Fruit fly (Drosophila melanogaster) whole organism, embryonic: ENCODE data around the gene brat.
A peak's percentile ranks its signal among the peaks of the same experiment; 100 is the strongest.

Experiments
- Adf1 ChIP-seq: fragments of 200-800 bp; sonication (Bioruptor generic); IDR thresholded peaks from 2 replicates; pipeline ENCODE4 v1.3.6; 2022; ENCODE audit warnings: missing biosample characterization, missing genetic modification characterization
- BEAF-32 ChIP-seq: fragments of 200-800 bp; sonication (Bioruptor generic); optimal IDR thresholded peaks from 3 replicates; lab custom pipeline; 2017; ENCODE audit warnings: missing biosample characterization, missing genetic modification characterization, mild to moderate bottlenecking, moderate library complexity, missing genetic modification reagents
- Bdp1 ChIP-seq: fragments of 200-800 bp; sonication (Bioruptor generic); optimal IDR thresholded peaks from 3 replicates; lab custom pipeline; 2016; ENCODE audit warnings: missing biosample characterization, missing genetic modification characterization
- CG10209 ChIP-seq: fragments of 200-800 bp; sonication (Bioruptor generic); optimal IDR thresholded peaks from 3 replicates; lab custom pipeline; 2017; ENCODE audit warnings: missing biosample characterization, mild to moderate bottlenecking, missing genetic modification characterization, missing genetic modification reagents
- CG10462 ChIP-seq: fragments of 200-800 bp; sonication (Bioruptor generic); optimal IDR thresholded peaks from 2 replicates; lab custom pipeline; 2016; ENCODE audit warnings: missing biosample characterization, missing genetic modification characterization
- CG11085 ChIP-seq: fragments of 200-800 bp; sonication (Bioruptor generic); IDR thresholded peaks from 2 replicates; pipeline ENCODE4 v1.3.6; 2022; ENCODE audit warnings: missing biosample characterization, missing genetic modification characterization
- CG11093 ChIP-seq: fragments of 200-800 bp; sonication (Bioruptor generic); IDR thresholded peaks from 3 replicates; pipeline ENCODE4 v1.3.6; 2022; ENCODE audit warnings: missing biosample characterization, missing genetic modification characterization
- CG11560 ChIP-seq: fragments of 200-800 bp; sonication (Bioruptor generic); IDR thresholded peaks from 3 replicates; pipeline ENCODE4 v1.3.6; 2022; ENCODE audit warnings: missing biosample characterization, missing genetic modification characterization
- CG12769 ChIP-seq: fragments of 200-800 bp; sonication (Bioruptor generic); optimal IDR thresholded peaks from 2 replicates; lab custom pipeline; 2019; ENCODE audit warnings: missing biosample characterization, mild to moderate bottlenecking, missing genetic modification characterization, moderate library complexity
- CG13287 ChIP-seq: fragments of 200-800 bp; sonication (Bioruptor generic); IDR thresholded peaks from 2 replicates; pipeline ENCODE4 v1.3.6; 2022; ENCODE audit warnings: missing biosample characterization, missing genetic modification characterization; ENCODE audit not compliant: partially characterized antibody
- CG16779 ChIP-seq: fragments of 200-800 bp; sonication (Bioruptor generic); IDR thresholded peaks from 2 replicates; pipeline ENCODE4 v1.3.6; 2022; ENCODE audit warnings: missing biosample characterization, missing genetic modification characterization
- CG17361 ChIP-seq: fragments of 200-800 bp; sonication (Bioruptor generic); IDR thresholded peaks from 3 replicates; pipeline ENCODE4 v1.3.6; 2022; ENCODE audit warnings: missing biosample characterization, missing genetic modification characterization
- CG1792 ChIP-seq: fragments of 200-800 bp; sonication (Bioruptor generic); optimal IDR thresholded peaks from 2 replicates; lab custom pipeline; 2016; ENCODE audit warnings: missing biosample characterization, missing genetic modification characterization
- CG2129 ChIP-seq: fragments of 200-800 bp; sonication (Bioruptor generic); IDR thresholded peaks from 2 replicates; pipeline ENCODE4 v1.3.6; 2022; ENCODE audit warnings: missing biosample characterization, missing genetic modification characterization; ENCODE audit not compliant: partially characterized antibody
- CG2712 ChIP-seq: fragments of 200-800 bp; optimal IDR thresholded peaks from 3 replicates; lab custom pipeline; 2019; ENCODE audit warnings: missing biosample characterization, mild to moderate bottlenecking, missing genetic modification characterization, moderate library complexity
- CG4820 ChIP-seq: fragments of 200-800 bp; sonication (Bioruptor generic); optimal IDR thresholded peaks from 3 replicates; lab custom pipeline; 2016; ENCODE audit warnings: missing biosample characterization, missing genetic modification characterization
- CG6175 ChIP-seq: fragments of 200-800 bp; sonication (Bioruptor generic); IDR thresholded peaks from 3 replicates; pipeline ENCODE4 v1.3.6; 2022; ENCODE audit warnings: missing biosample characterization, missing genetic modification characterization
- CG6765 ChIP-seq: fragments of 200-800 bp; sonication (Bioruptor generic); optimal IDR thresholded peaks from 3 replicates; lab custom pipeline; 2017; ENCODE audit warnings: missing biosample characterization, mild to moderate bottlenecking, missing genetic modification characterization
- CG6791 ChIP-seq: fragments of 200-800 bp; sonication (Bioruptor generic); IDR thresholded peaks from 3 replicates; pipeline ENCODE4 v1.3.6; 2022; ENCODE audit warnings: missing biosample characterization, missing genetic modification characterization; ENCODE audit not compliant: partially characterized antibody
- CG7271 ChIP-seq: fragments of 200-800 bp; sonication (Bioruptor generic); optimal IDR thresholded peaks from 2 replicates; lab custom pipeline; 2018; ENCODE audit warnings: missing biosample characterization, mild to moderate bottlenecking, missing genetic modification characterization, moderate library complexity
- CG7745 ChIP-seq: fragments of 200-800 bp; sonication (Bioruptor generic); optimal IDR thresholded peaks from 2 replicates; lab custom pipeline; 2018; ENCODE audit warnings: missing biosample characterization, mild to moderate bottlenecking, missing genetic modification characterization, moderate library complexity
- CG9215 ChIP-seq: fragments of 200-800 bp; sonication (Bioruptor generic); IDR thresholded peaks from 2 replicates; pipeline ENCODE4 v1.3.6; 2022; ENCODE audit warnings: missing biosample characterization, missing genetic modification characterization
- Dp ChIP-seq: fragments of 200-800 bp; sonication (Bioruptor generic); optimal IDR thresholded peaks from 2 replicates; lab custom pipeline; 2018; ENCODE audit warnings: missing biosample characterization, mild to moderate bottlenecking, missing genetic modification characterization, moderate library complexity
- Drgx ChIP-seq: fragments of 200-800 bp; sonication (Bioruptor generic); IDR thresholded peaks from 2 replicates; pipeline ENCODE4 v1.3.6; 2022; ENCODE audit warnings: missing biosample characterization, missing genetic modification characterization
- E2f1 ChIP-seq: fragments of 200-800 bp; sonication (Bioruptor generic); IDR thresholded peaks from 2 replicates; pipeline ENCODE4 v1.3.6; 2022; ENCODE audit warnings: missing biosample characterization, missing genetic modification characterization
- Ets97D ChIP-seq: fragments of 200-800 bp; sonication (Bioruptor generic); optimal IDR thresholded peaks from 3 replicates; lab custom pipeline; 2016; ENCODE audit warnings: missing biosample characterization, missing genetic modification characterization
- Jarid2 ChIP-seq: fragments of 200-800 bp; sonication (Bioruptor generic); optimal IDR thresholded peaks from 3 replicates; lab custom pipeline; 2017; ENCODE audit warnings: mild to moderate bottlenecking, missing biosample characterization, missing genetic modification reagents, missing genetic modification characterization
- Kr ChIP-seq: fragments of 200-800 bp; sonication (Bioruptor generic); optimal IDR thresholded peaks from 2 replicates; lab custom pipeline; 2017; ENCODE audit warnings: missing biosample characterization, mild to moderate bottlenecking, missing genetic modification characterization
- Nf-YB ChIP-seq: fragments of 200-800 bp; sonication (Bioruptor generic); optimal IDR thresholded peaks from 3 replicates; lab custom pipeline; 2019; ENCODE audit warnings: missing biosample characterization, mild to moderate bottlenecking, missing genetic modification characterization, moderate library complexity
- Nf-YC ChIP-seq: fragments of 200-800 bp; optimal IDR thresholded peaks from 3 replicates; lab custom pipeline; 2019; ENCODE audit warnings: missing biosample characterization, mild to moderate bottlenecking, missing genetic modification characterization, moderate library complexity
- Ravus ChIP-seq: fragments of 200-800 bp; sonication (Bioruptor generic); IDR thresholded peaks from 2 replicates; pipeline ENCODE4 v1.3.6; 2022; ENCODE audit warnings: missing biosample characterization, missing genetic modification characterization
- Taf1 ChIP-seq: fragments of 200-800 bp; sonication (Bioruptor generic); IDR thresholded peaks from 2 replicates; pipeline ENCODE4 v1.3.6; 2022; ENCODE audit warnings: missing biosample characterization, missing genetic modification characterization
- aop ChIP-seq: fragments of 200-800 bp; sonication (Bioruptor generic); IDR thresholded peaks from 2 replicates; pipeline ENCODE4 v1.3.6; 2022; ENCODE audit warnings: missing biosample characterization, missing genetic modification characterization
- bcd ChIP-seq: fragments of 200-800 bp; sonication (Bioruptor generic); optimal IDR thresholded peaks from 2 replicates; lab custom pipeline; 2017; ENCODE audit warnings: missing biosample characterization, mild to moderate bottlenecking, missing genetic modification characterization
- bsh ChIP-seq, 2 experiments: fragments of 200-800 bp; sonication (Bioruptor generic); optimal IDR thresholded peaks; 2 replicates each; lab custom pipeline; 2017 to 2018; ENCODE audit warnings: mild to moderate bottlenecking in 2 of 2, missing biosample characterization in 2 of 2, missing genetic modification characterization in 2 of 2, moderate library complexity in 1 of 2
- cato ChIP-seq: fragments of 200-800 bp; sonication (Bioruptor generic); optimal IDR thresholded peaks from 2 replicates; lab custom pipeline; 2016; ENCODE audit warnings: missing biosample characterization, missing genetic modification characterization, borderline replicate concordance
- chinmo ChIP-seq: fragments of 200-800 bp; sonication (Bioruptor generic); IDR thresholded peaks from 4 replicates; pipeline ENCODE4 v1.3.6; 2022; ENCODE audit warnings: missing biosample characterization, missing genetic modification characterization; ENCODE audit not compliant: partially characterized antibody
- emc ChIP-seq: fragments of 200-800 bp; sonication (Bioruptor generic); optimal IDR thresholded peaks from 2 replicates; lab custom pipeline; 2016; ENCODE audit warnings: missing biosample characterization, missing genetic modification characterization
- eyg ChIP-seq: fragments of 200-800 bp; sonication (Bioruptor generic); optimal IDR thresholded peaks from 3 replicates; lab custom pipeline; 2016; ENCODE audit warnings: missing biosample characterization, missing genetic modification characterization
- odd ChIP-seq: fragments of 200-800 bp; sonication (Bioruptor generic); optimal IDR thresholded peaks from 2 replicates; lab custom pipeline; 2017; ENCODE audit warnings: missing biosample characterization, mild to moderate bottlenecking, missing genetic modification characterization
- phol ChIP-seq: fragments of 200-800 bp; sonication (Bioruptor generic); optimal IDR thresholded peaks from 3 replicates; lab custom pipeline; 2018; ENCODE audit warnings: missing biosample characterization, mild to moderate bottlenecking, missing genetic modification characterization, moderate library complexity
- prd ChIP-seq, 3 experiments: fragments of >200 bp in 2 of 3; fragments of 200-800 bp in 1 of 3; sonication (Bioruptor generic) in 1 of 3; optimal IDR thresholded peaks in 2 of 3; IDR thresholded peaks in 1 of 3; 2 replicates in 2 of 3; 3 replicates in 1 of 3; pipeline versions ENCODE4 v1.3.6 to Lab custom; 2017 to 2022; ENCODE audit warnings: missing biosample characterization in 1 of 3, missing genetic modification characterization in 1 of 3
- rib ChIP-seq: fragments of 200-800 bp; sonication (Bioruptor generic); IDR thresholded peaks from 2 replicates; pipeline ENCODE4 v1.3.6; 2022; ENCODE audit warnings: missing biosample characterization, missing genetic modification characterization
- run ChIP-seq: fragments of 200-800 bp; sonication (Bioruptor generic); optimal IDR thresholded peaks from 3 replicates; lab custom pipeline; 2018; ENCODE audit warnings: missing biosample characterization, mild to moderate bottlenecking, missing genetic modification characterization
- sens ChIP-seq: fragments of 200-800 bp; sonication (Bioruptor generic); peaks from one replicate; lab custom pipeline; 2016; ENCODE audit warnings: missing biosample characterization, missing genetic modification characterization
- so ChIP-seq: fragments of 200-800 bp; sonication (Bioruptor generic); IDR thresholded peaks from 3 replicates; pipeline ENCODE4 v1.3.6; 2022; ENCODE audit warnings: missing biosample characterization, missing genetic modification characterization
- sqz ChIP-seq: fragments of 200-800 bp; sonication (Bioruptor generic); optimal IDR thresholded peaks from 3 replicates; lab custom pipeline; 2018; ENCODE audit warnings: missing biosample characterization, mild to moderate bottlenecking, missing genetic modification characterization
- stwl ChIP-seq: fragments of 200-800 bp; sonication (Bioruptor generic); optimal IDR thresholded peaks from 3 replicates; lab custom pipeline; 2018; ENCODE audit warnings: missing biosample characterization, mild to moderate bottlenecking, missing genetic modification characterization, moderate library complexity
- zfh1 ChIP-seq: fragments of 200-800 bp; sonication (Bioruptor generic); IDR thresholded peaks from 3 replicates; pipeline ENCODE4 v1.3.6; 2022; ENCODE audit warnings: missing biosample characterization, missing genetic modification characterization

brat gene

DNA sequence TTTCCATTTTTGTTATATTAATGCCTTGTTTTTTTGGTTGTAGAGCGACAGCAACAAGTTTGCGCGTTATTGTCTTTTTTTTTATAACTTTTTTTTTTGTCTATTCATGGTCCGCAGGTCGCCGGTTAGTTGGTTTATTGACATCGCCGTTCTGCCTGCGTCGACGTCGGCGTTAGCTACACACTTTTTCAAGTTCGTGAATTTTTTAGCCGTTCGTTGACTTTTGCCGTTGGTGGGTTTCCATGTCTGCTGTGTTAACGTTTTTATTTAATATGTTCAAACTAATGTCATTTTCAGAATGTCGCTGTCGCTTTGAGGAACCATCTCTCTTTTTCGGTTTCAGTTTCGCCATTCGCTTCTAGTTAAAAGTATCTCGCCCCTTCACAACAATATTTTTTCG, 13.0 kb downstream of the brat start:
- TF ChIP-seq BEAF-32 (GFP tag; lab: Kevin White, UChicago): no peak
- TF ChIP-seq Taf1 (GFP tag; lab: Robert Waterston, UW): no peak
- TF ChIP-seq CG4820 (GFP tag; lab: Kevin White, UChicago): no peak
- no peak for TF ChIP-seq CG9215 (GFP tag; lab: Robert Waterston, UW)
- no peak for TF ChIP-seq stwl (tag; lab: Kevin White, UChicago)
- TF ChIP-seq Adf1: peak; percentile 78
- TF ChIP-seq CG10462 (GFP tag; lab: Kevin White, UChicago): no peak
- TF ChIP-seq CG2129 (GFP tag; lab: Robert Waterston, UW): no peak
- no peak for TF ChIP-seq CG7745 (tag; lab: Kevin White, UChicago)
- TF ChIP-seq chinmo (GFP tag; lab: Robert Waterston, UW): 0 out of 4 replicates have a peak, but pooled peaks have one; percentile 60
- no peak for TF ChIP-seq bcd (GFP tag; lab: Kevin White, UChicago)
- no peak for TF ChIP-seq Nf-YB (GFP tag; lab: Kevin White, UChicago)
- TF ChIP-seq sens (GFP tag; lab: Kevin White, UChicago): no peak
- no peak for TF ChIP-seq CG13287 (GFP tag; lab: Robert Waterston, UW)
- TF ChIP-seq CG11085 (GFP tag; lab: Robert Waterston, UW): no peak

DNA sequence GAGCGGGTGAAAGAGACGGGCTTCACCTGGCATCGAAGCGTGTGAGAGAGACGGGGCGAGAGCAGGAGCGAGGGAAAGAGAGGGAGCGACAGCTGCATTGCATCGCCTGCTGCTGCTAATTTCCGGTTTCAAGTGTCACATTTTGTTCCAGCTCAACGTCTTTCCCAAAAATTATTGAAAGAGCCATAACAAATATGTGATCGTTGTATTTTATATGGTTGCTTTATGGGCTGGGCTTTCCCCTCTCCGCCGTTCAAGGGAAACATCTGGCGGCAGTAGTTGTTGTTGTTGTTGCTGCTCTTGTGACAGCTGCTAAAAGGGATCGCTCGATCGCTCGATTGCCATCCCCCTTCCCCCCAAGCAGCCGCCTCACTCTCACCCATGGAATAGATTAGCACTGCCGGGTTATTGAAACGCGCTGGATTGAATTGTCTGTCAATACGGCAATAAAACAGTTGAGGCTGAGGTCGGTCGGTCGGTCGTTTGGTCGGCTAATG, 21.3 kb downstream of the brat start:
- peak; percentile 50 for TF ChIP-seq CG12769 (tag; lab: Kevin White, UChicago)
- no peak for TF ChIP-seq Jarid2 (GFP tag; lab: Kevin White, UChicago)
- TF ChIP-seq CG11560 (tag; lab: Robert Waterston, UW): no peak; the same call in 2 of the 3 replicates
- TF ChIP-seq cato: no peak
- peak; percentile 18; the same call in 1 of the 3 replicates for TF ChIP-seq zfh1 (GFP tag; lab: Robert Waterston, UW)
- TF ChIP-seq CG16779 (GFP tag; lab: Robert Waterston, UW): no peak
- no peak for TF ChIP-seq Bdp1 (GFP tag; lab: Kevin White, UChicago)
- no peak for TF ChIP-seq prd (optimal IDR thresholded peaks at IDR 0.05; lab: Kevin White, UChicago)
- TF ChIP-seq prd (GFP tag; IDR thresholded peaks at IDR 0.05; lab: Robert Waterston, UW): no peak
- no peak for TF ChIP-seq bsh (GFP tag; optimal IDR thresholded peaks at IDR 0.05; lab: Kevin White, UChicago)
- peak; percentile 57; the same call in 1 of the 2 replicates for TF ChIP-seq rib (GFP tag; lab: Robert Waterston, UW)
- TF ChIP-seq CG6175: no peak
- TF ChIP-seq so (GFP tag; lab: Robert Waterston, UW): no peak
- no peak for TF ChIP-seq eyg (GFP tag; lab: Kevin White, UChicago)
- TF ChIP-seq E2f1 (GFP tag; lab: Robert Waterston, UW): no peak
- TF ChIP-seq Kr (GFP tag; lab: Kevin White, UChicago): peak; percentile 86
- no peak for TF ChIP-seq CG11093 (GFP tag; lab: Robert Waterston, UW)
- TF ChIP-seq Drgx (GFP tag; lab: Robert Waterston, UW): no peak
- TF ChIP-seq CG10209 (GFP tag; lab: Kevin White, UChicago): peak; percentile 80
- no peak for TF ChIP-seq CG6765 (GFP tag; lab: Kevin White, UChicago)
- TF ChIP-seq CG6791 (GFP tag; lab: Robert Waterston, UW): no peak
- peak; percentile 7 for TF ChIP-seq CG2712 (tag; lab: Kevin White, UChicago)
- TF ChIP-seq run (tag; lab: Kevin White, UChicago): no peak
- no peak for TF ChIP-seq sqz (GFP tag; lab: Kevin White, UChicago)
- no peak for TF ChIP-seq Nf-YC (tag; lab: Kevin White, UChicago)
- TF ChIP-seq Ravus (GFP tag; lab: Robert Waterston, UW): no peak
- no peak for TF ChIP-seq Dp (GFP tag; lab: Kevin White, UChicago)
- TF ChIP-seq aop (GFP tag; lab: Robert Waterston, UW): 0 out of 2 replicates have a peak, but pooled peaks have one; percentile 59
- TF ChIP-seq CG7271 (tag; lab: Kevin White, UChicago): peak; percentile 37
- no peak for TF ChIP-seq odd (GFP tag; lab: Kevin White, UChicago)
- TF ChIP-seq phol (tag; lab: Kevin White, UChicago): no peak
- TF ChIP-seq CG1792 (GFP tag; lab: Kevin White, UChicago): no peak
- peak; percentile 31 for TF ChIP-seq Ets97D
- TF ChIP-seq CG17361 (GFP tag; lab: Robert Waterston, UW): no peak
- peak; percentile 3 for TF ChIP-seq emc
